Fruit fly (Drosophila melanogaster): Measurements from ENCODE around the gene usp.

Gene usp

DNA sequence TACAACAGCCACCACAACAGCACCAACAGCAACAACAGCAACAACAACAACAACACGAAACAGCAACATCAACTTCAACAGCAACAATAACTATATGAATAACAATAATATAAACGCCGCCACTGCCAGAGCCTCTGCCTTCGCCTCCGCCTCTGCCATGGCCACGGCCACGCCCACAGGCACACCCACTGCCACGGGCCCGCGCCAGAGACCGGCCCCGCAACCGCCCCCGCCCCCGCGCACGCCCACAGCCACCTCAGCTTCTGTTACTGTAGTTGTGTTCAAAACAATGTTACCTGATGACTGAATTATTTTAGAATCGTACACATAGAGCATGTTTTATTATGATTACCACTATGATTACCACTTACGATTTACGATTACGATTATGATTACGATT lies 38.0 kb downstream of the usp start:
- TF ChIP-seq cnc (optimal IDR thresholded peaks at IDR 0.05), result no peak
- TF ChIP-seq tj (GFP tag; optimal IDR thresholded peaks at IDR 0.05), result no peak
- no peak for TF ChIP-seq Mnt (GFP tag; optimal IDR thresholded peaks at IDR 0.05)
- TF ChIP-seq kay (GFP tag; ENCODE audit: borderline replicate concordance), result no peak
- TF ChIP-seq Crg-1 (GFP tag; optimal IDR thresholded peaks at IDR 0.05), result no peak
- TF ChIP-seq Hr96 (GFP tag; optimal IDR thresholded peaks at IDR 0.05), result no peak
- TF ChIP-seq Clk (GFP tag; optimal IDR thresholded peaks at IDR 0.05), result no peak
- no peak for TF ChIP-seq CG12768 (GFP tag; optimal IDR thresholded peaks at IDR 0.05)
- TF ChIP-seq cic (GFP tag; optimal IDR thresholded peaks at IDR 0.05), result no peak
- no peak for TF ChIP-seq ovo (GFP tag; optimal IDR thresholded peaks at IDR 0.05)
- TF ChIP-seq toe (GFP tag; optimal IDR thresholded peaks at IDR 0.05), result no peak
- no peak for TF ChIP-seq CG5204 (GFP tag; optimal IDR thresholded peaks at IDR 0.05)
- TF ChIP-seq bab1 (GFP tag; optimal IDR thresholded peaks at IDR 0.05), result no peak
- TF ChIP-seq CG7045 (GFP tag; optimal IDR thresholded peaks at IDR 0.05), result no peak
- TF ChIP-seq CG1620 (GFP tag; optimal IDR thresholded peaks at IDR 0.05), result no peak
- no peak for TF ChIP-seq CG7101 (tag; optimal IDR thresholded peaks at IDR 0.05)
- no peak for TF ChIP-seq CG11617 (GFP tag; optimal IDR thresholded peaks at IDR 0.05)

DNA sequence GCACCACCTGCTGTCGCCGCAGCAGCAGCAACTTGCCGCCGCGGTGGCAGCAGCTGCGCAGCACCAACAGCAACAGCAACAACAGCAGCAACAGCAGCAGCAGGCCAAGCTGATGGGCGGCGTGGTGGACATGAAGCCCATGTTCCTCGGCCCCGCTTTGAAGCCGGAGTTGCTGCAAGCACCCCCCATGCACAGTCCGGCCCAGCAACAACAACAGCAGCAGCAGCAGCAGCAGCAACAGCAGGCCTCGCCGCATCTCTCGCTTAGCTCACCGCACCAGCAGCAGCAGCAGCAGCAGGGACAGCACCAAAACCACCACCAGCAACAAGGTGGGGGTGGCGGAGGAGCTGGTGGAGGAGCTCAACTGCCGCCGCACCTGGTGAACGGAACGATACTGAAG lies 41.1 kb downstream of the usp start:
- TF ChIP-seq cic (GFP tag; optimal IDR thresholded peaks at IDR 0.05) (no peak), CG14711 (tag; optimal IDR thresholded peaks at IDR 0.05) (no peak), CG7045 (GFP tag; optimal IDR thresholded peaks at IDR 0.05) (no peak), Mnt (GFP tag; optimal IDR thresholded peaks at IDR 0.05) (no peak), cnc (optimal IDR thresholded peaks at IDR 0.05) (no peak), CG33017 (tag; optimal IDR thresholded peaks at IDR 0.05) (no peak), CG5204 (GFP tag; optimal IDR thresholded peaks at IDR 0.05) (no peak), Hr96 (GFP tag; optimal IDR thresholded peaks at IDR 0.05) (no peak), CG7101 (tag; optimal IDR thresholded peaks at IDR 0.05) (no peak), tj (GFP tag; optimal IDR thresholded peaks at IDR 0.05) (no peak), CG1620 (GFP tag; optimal IDR thresholded peaks at IDR 0.05) (no peak), toe (GFP tag; optimal IDR thresholded peaks at IDR 0.05) (no peak), ovo (GFP tag; optimal IDR thresholded peaks at IDR 0.05) (no peak), kay (GFP tag; ENCODE audit: borderline replicate concordance) (no peak), Clk (GFP tag; optimal IDR thresholded peaks at IDR 0.05) (no peak), CG11617 (GFP tag; optimal IDR thresholded peaks at IDR 0.05) (no peak), CG12768 (GFP tag; optimal IDR thresholded peaks at IDR 0.05) (no peak), Crg-1 (GFP tag; optimal IDR thresholded peaks at IDR 0.05) (no peak), pad (GFP tag; optimal IDR thresholded peaks at IDR 0.05) (no peak)

DNA sequence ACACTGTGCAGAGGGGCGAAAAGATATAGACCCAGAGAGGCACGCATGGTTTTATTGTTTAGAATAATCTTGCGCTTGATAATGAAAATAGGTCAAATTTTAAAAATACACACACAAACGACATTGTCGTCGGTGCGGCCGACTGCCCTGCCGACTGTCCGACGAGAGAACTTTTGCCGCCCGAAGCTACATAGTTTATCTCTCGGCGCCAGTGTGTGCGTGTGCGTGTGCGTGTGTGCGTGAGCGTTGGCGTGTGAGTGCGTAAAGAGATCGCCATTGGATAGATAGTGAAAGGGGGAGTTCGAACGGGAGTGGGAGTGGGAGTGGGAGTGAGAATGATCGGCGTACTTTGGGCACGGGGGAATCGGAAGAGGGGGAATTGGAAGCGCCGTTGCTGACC lies 46.5 kb downstream of the usp start:
- TF ChIP-seq CG5204 (GFP tag; optimal IDR thresholded peaks at IDR 0.05) (no peak), Clk (GFP tag; optimal IDR thresholded peaks at IDR 0.05) (no peak), bab1 (GFP tag; optimal IDR thresholded peaks at IDR 0.05) (no peak), cic (GFP tag; optimal IDR thresholded peaks at IDR 0.05) (no peak), CG12768 (GFP tag; optimal IDR thresholded peaks at IDR 0.05) (no peak), pad (GFP tag; optimal IDR thresholded peaks at IDR 0.05) (no peak), tj (GFP tag; optimal IDR thresholded peaks at IDR 0.05) (no peak), Crg-1 (GFP tag; optimal IDR thresholded peaks at IDR 0.05) (no peak), CG33017 (tag; optimal IDR thresholded peaks at IDR 0.05) (no peak)

DNA sequence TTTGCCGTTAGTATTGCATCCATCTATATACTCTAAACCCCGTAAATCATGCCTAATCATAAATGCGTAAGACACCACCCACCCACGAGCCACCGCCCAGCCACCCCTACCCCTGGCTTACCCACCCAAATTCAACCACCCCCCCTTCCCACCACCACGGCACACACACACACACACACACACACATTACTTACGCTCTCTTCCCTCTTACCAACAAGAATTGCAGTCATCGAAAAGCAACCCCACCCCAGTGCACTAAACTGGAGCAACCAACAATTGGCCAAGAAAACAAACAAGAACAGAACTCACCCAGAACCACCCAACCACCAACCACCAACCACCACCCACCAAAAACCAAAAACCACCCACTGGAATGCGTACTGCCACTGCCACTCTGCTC lies 47.9 kb downstream of the usp start:
- no peak for TF ChIP-seq CG5204 (GFP tag; optimal IDR thresholded peaks at IDR 0.05)
- no peak for TF ChIP-seq CG33017 (tag; optimal IDR thresholded peaks at IDR 0.05)
- TF ChIP-seq Crg-1 (GFP tag; optimal IDR thresholded peaks at IDR 0.05), result no peak
- no peak for TF ChIP-seq CG7045 (GFP tag; optimal IDR thresholded peaks at IDR 0.05)
- TF ChIP-seq pad (GFP tag; optimal IDR thresholded peaks at IDR 0.05), result no peak

DNA sequence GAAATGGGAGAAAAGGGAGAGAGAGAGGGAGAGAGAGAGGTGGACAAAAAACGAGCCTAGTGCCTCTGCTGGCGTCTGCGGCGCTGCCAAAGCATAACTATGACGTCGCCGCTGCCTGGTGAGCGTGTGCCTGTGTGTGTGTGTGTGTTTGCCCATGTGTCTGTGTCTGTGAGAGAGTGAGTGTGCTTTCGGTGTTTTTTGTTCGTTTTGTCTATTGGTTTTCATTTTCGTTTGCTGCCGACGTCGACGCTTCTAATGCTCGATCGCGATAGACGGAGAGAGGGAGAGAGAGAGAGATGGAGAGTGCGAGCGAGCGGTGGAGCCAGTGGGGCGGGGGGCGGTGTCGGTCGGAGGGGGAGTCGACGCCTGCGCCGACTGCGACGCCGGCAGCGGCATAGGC lies 50.3 kb downstream of the usp start:
- TF ChIP-seq ovo (GFP tag; optimal IDR thresholded peaks at IDR 0.05), result no peak
- TF ChIP-seq Crg-1 (GFP tag; optimal IDR thresholded peaks at IDR 0.05), result no peak
- TF ChIP-seq Hr96 (GFP tag; optimal IDR thresholded peaks at IDR 0.05), result no peak

DNA sequence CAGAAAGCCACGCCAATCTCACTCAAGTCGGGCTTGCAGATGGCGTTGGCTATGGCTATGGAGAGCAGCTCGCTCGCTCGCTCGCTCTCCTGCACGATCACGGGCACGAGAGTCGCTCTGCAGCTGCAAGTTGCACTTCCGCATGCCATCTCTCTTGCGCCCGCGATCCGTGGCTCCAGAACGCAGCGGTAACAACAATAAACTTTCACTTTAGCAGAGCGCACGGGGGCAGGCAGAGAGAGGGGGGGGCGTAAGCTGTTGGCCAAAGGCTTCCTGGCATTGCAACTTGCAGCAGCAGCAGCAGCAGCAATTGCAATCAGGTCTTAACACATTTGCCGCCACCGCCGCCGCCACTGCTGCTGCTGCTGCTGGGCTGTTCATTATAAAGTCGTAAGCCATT lies 52.1 kb downstream of the usp start:
- no peak for TF ChIP-seq Hr96 (GFP tag; optimal IDR thresholded peaks at IDR 0.05)
- no peak for TF ChIP-seq Mnt (GFP tag; optimal IDR thresholded peaks at IDR 0.05)
- TF ChIP-seq cic (GFP tag; optimal IDR thresholded peaks at IDR 0.05), result no peak
- no peak for TF ChIP-seq bab1 (GFP tag; optimal IDR thresholded peaks at IDR 0.05)
- TF ChIP-seq CG33017 (tag; optimal IDR thresholded peaks at IDR 0.05), result no peak
- TF ChIP-seq CG14711 (tag; optimal IDR thresholded peaks at IDR 0.05), result no peak
- TF ChIP-seq CG7101 (tag; optimal IDR thresholded peaks at IDR 0.05), result no peak
- TF ChIP-seq CG1620 (GFP tag; optimal IDR thresholded peaks at IDR 0.05), result no peak
- TF ChIP-seq toe (GFP tag; optimal IDR thresholded peaks at IDR 0.05), result no peak
- no peak for TF ChIP-seq cnc (optimal IDR thresholded peaks at IDR 0.05)
- TF ChIP-seq CG5204 (GFP tag; optimal IDR thresholded peaks at IDR 0.05), result no peak
- TF ChIP-seq ovo (GFP tag; optimal IDR thresholded peaks at IDR 0.05), result no peak
- no peak for TF ChIP-seq Clk (GFP tag; optimal IDR thresholded peaks at IDR 0.05)
- TF ChIP-seq kay (GFP tag; ENCODE audit: borderline replicate concordance), result no peak
- no peak for TF ChIP-seq CG12768 (GFP tag; optimal IDR thresholded peaks at IDR 0.05)
- no peak for TF ChIP-seq tj (GFP tag; optimal IDR thresholded peaks at IDR 0.05)
- no peak for TF ChIP-seq CG11617 (GFP tag; optimal IDR thresholded peaks at IDR 0.05)
- no peak for TF ChIP-seq pad (GFP tag; optimal IDR thresholded peaks at IDR 0.05)
